Fruit fly (Drosophila melanogaster) whole organism, embryonic: ENCODE data around the gene deltaCOP.
A peak's percentile ranks its signal among the peaks of the same experiment; 100 is the strongest.

Experiments
- BEAF-32 ChIP-seq: fragments of 200-800 bp; sonication (Bioruptor generic); optimal IDR thresholded peaks from 3 replicates; lab custom pipeline; 2017; ENCODE audit warnings: missing biosample characterization, missing genetic modification characterization, mild to moderate bottlenecking, moderate library complexity, missing genetic modification reagents
- CG10366 ChIP-seq: fragments of 200-800 bp; sonication (Bioruptor generic); IDR thresholded peaks from 2 replicates; pipeline ENCODE4 v1.3.6; 2022; ENCODE audit warnings: missing biosample characterization, missing genetic modification characterization
- CG11247 ChIP-seq: fragments of 200-800 bp; sonication (Bioruptor generic); IDR thresholded peaks from 2 replicates; pipeline ENCODE4 v1.3.6; 2022; ENCODE audit warnings: missing biosample characterization, missing genetic modification characterization
- CG12942 ChIP-seq: fragments of 200-800 bp; sonication (Bioruptor generic); optimal IDR thresholded peaks from 3 replicates; lab custom pipeline; 2016; ENCODE audit warnings: missing biosample characterization, missing genetic modification characterization
- CG14860 ChIP-seq: fragments of 200-800 bp; sonication (Bioruptor generic); IDR thresholded peaks from 3 replicates; pipeline ENCODE4 v1.3.6; 2022; ENCODE audit warnings: missing biosample characterization, missing genetic modification characterization; ENCODE audit not compliant: partially characterized antibody
- CG17385 ChIP-seq: fragments of 200-800 bp; sonication (Bioruptor generic); optimal IDR thresholded peaks from 3 replicates; lab custom pipeline; 2018; ENCODE audit warnings: missing biosample characterization, mild to moderate bottlenecking, missing genetic modification characterization
- CG2199 ChIP-seq: fragments of 200-800 bp; sonication (Bioruptor generic); IDR thresholded peaks from 3 replicates; pipeline ENCODE4 v1.3.6; 2022; ENCODE audit warnings: missing biosample characterization, missing genetic modification characterization
- CG2712 ChIP-seq: fragments of 200-800 bp; optimal IDR thresholded peaks from 3 replicates; lab custom pipeline; 2019; ENCODE audit warnings: missing biosample characterization, mild to moderate bottlenecking, missing genetic modification characterization, moderate library complexity
- CG4328 ChIP-seq: fragments of 200-800 bp; sonication (Bioruptor generic); optimal IDR thresholded peaks from 3 replicates; lab custom pipeline; 2017; ENCODE audit warnings: missing biosample characterization, missing genetic modification reagents, missing genetic modification characterization
- CG5180 ChIP-seq: fragments of 200-800 bp; sonication (Bioruptor generic); optimal IDR thresholded peaks from 3 replicates; lab custom pipeline; 2017; ENCODE audit warnings: missing biosample characterization, missing genetic modification characterization, mild to moderate bottlenecking, moderate library complexity, missing genetic modification reagents
- CG6254 ChIP-seq: fragments of 200-800 bp; sonication (Bioruptor generic); optimal IDR thresholded peaks from 3 replicates; lab custom pipeline; 2017; ENCODE audit warnings: mild to moderate bottlenecking, missing biosample characterization, missing genetic modification reagents, missing genetic modification characterization
- CG6272 ChIP-seq: fragments of 200-800 bp; sonication (Bioruptor generic); IDR thresholded peaks from 2 replicates; pipeline ENCODE4 v1.3.6; 2022; ENCODE audit warnings: missing biosample characterization, missing genetic modification characterization
- CG6654 ChIP-seq: fragments of 200-800 bp; sonication (Bioruptor generic); optimal IDR thresholded peaks from 2 replicates; lab custom pipeline; 2017; ENCODE audit warnings: missing biosample characterization, mild to moderate bottlenecking, missing genetic modification characterization
- CG6689 ChIP-seq: fragments of 200-800 bp; sonication (Bioruptor generic); IDR thresholded peaks from 2 replicates; pipeline ENCODE4 v1.3.6; 2022; ENCODE audit warnings: missing biosample characterization, missing genetic modification characterization
- CG6791 ChIP-seq: fragments of 200-800 bp; sonication (Bioruptor generic); IDR thresholded peaks from 3 replicates; pipeline ENCODE4 v1.3.6; 2022; ENCODE audit warnings: missing biosample characterization, missing genetic modification characterization; ENCODE audit not compliant: partially characterized antibody
- CG6854 ChIP-seq: fragments of 200-800 bp; sonication (Bioruptor generic); optimal IDR thresholded peaks from 3 replicates; lab custom pipeline; 2017; ENCODE audit warnings: missing biosample characterization, mild to moderate bottlenecking, missing genetic modification characterization
- CG7556 ChIP-seq: fragments of 200-800 bp; sonication (Bioruptor generic); optimal IDR thresholded peaks from 2 replicates; lab custom pipeline; 2017; ENCODE audit warnings: missing biosample characterization, mild to moderate bottlenecking, missing genetic modification characterization
- CG7786 ChIP-seq: fragments of 200-800 bp; sonication (Bioruptor generic); optimal IDR thresholded peaks from 2 replicates; lab custom pipeline; 2016; ENCODE audit warnings: missing biosample characterization, missing genetic modification characterization
- CG7987 ChIP-seq: fragments of 200-800 bp; sonication (Bioruptor generic); optimal IDR thresholded peaks from 2 replicates; lab custom pipeline; 2018; ENCODE audit warnings: missing biosample characterization, mild to moderate bottlenecking, missing genetic modification characterization, moderate library complexity
- CG8290 ChIP-seq, 3 experiments: fragments of 200-800 bp; sonication (Bioruptor generic); optimal IDR thresholded peaks; 2 replicates each; lab custom pipeline; 2016 to 2019; ENCODE audit warnings: missing biosample characterization in 3 of 3, missing genetic modification characterization in 3 of 3, mild to moderate bottlenecking in 2 of 3, moderate library complexity in 1 of 3
- CkIIα-i1 ChIP-seq: fragments of 200-800 bp; sonication (Bioruptor generic); IDR thresholded peaks from 2 replicates; pipeline ENCODE4 v1.3.6; 2022; ENCODE audit warnings: missing biosample characterization, missing genetic modification characterization
- Dad ChIP-seq: fragments of 200-800 bp; sonication (Bioruptor generic); optimal IDR thresholded peaks from 3 replicates; lab custom pipeline; 2016; ENCODE audit warnings: missing biosample characterization, missing genetic modification characterization
- Dip3 ChIP-seq: fragments of 200-800 bp; sonication (Bioruptor generic); optimal IDR thresholded peaks from 3 replicates; lab custom pipeline; 2016; ENCODE audit warnings: missing biosample characterization, missing genetic modification characterization
- Eip74EF ChIP-seq, 2 experiments: fragments of 200-800 bp in 1 of 2; fragments of >200 bp in 1 of 2; sonication (Bioruptor generic) in 1 of 2; optimal IDR thresholded peaks; 2 replicates each; lab custom pipeline; 2017 to 2019; ENCODE audit warnings: missing biosample characterization in 2 of 2, missing genetic modification characterization in 2 of 2, mild to moderate bottlenecking in 1 of 2, moderate library complexity in 1 of 2
- H2.0 ChIP-seq: fragments of 200-800 bp; sonication (Bioruptor generic); IDR thresholded peaks from 2 replicates; pipeline ENCODE4 v1.3.6; 2022; ENCODE audit warnings: missing biosample characterization, missing genetic modification characterization
- HmgZ ChIP-seq: fragments of 200-800 bp; sonication (Bioruptor generic); optimal IDR thresholded peaks from 2 replicates; lab custom pipeline; 2018; ENCODE audit warnings: missing biosample characterization, mild to moderate bottlenecking, missing genetic modification characterization
- Nf-YA ChIP-seq: fragments of 200-800 bp; sonication (Bioruptor generic); IDR thresholded peaks from 2 replicates; pipeline ENCODE4 v1.3.6; 2022; ENCODE audit warnings: missing biosample characterization, missing genetic modification characterization
- Side ChIP-seq: fragments of 200-800 bp; sonication (Bioruptor generic); optimal IDR thresholded peaks from 2 replicates; lab custom pipeline; 2016; ENCODE audit warnings: missing biosample characterization, missing genetic modification characterization
- Trl ChIP-seq, 3 experiments: fragments of >200 bp in 2 of 3; fragments of 200-800 bp in 1 of 3; sonication (Bioruptor generic) in 1 of 3; optimal IDR thresholded peaks; 2 replicates in 1 of 3; 3 replicates in 2 of 3; lab custom pipeline; 2016 to 2017; ENCODE audit warnings: missing biosample characterization in 1 of 3, missing genetic modification characterization in 1 of 3
- ara ChIP-seq: fragments of 200-800 bp; sonication (Bioruptor generic); IDR thresholded peaks from 2 replicates; pipeline ENCODE4 v1.3.6; 2022; ENCODE audit warnings: missing biosample characterization, missing genetic modification characterization
- ash1 ChIP-seq: fragments of 200-800 bp; sonication (Bioruptor generic); optimal IDR thresholded peaks from 2 replicates; lab custom pipeline; 2018; ENCODE audit warnings: missing biosample characterization, mild to moderate bottlenecking, missing genetic modification characterization
- az2 ChIP-seq: fragments of 200-800 bp; sonication (Bioruptor generic); optimal IDR thresholded peaks from 3 replicates; lab custom pipeline; 2016; ENCODE audit warnings: missing biosample characterization, missing genetic modification characterization
- chif ChIP-seq, 2 experiments: fragments of 200-800 bp; sonication (Bioruptor generic); optimal IDR thresholded peaks; 3 replicates each; lab custom pipeline; 2016; ENCODE audit warnings: missing biosample characterization in 2 of 2, missing genetic modification characterization in 2 of 2
- chinmo ChIP-seq: fragments of 200-800 bp; sonication (Bioruptor generic); IDR thresholded peaks from 4 replicates; pipeline ENCODE4 v1.3.6; 2022; ENCODE audit warnings: missing biosample characterization, missing genetic modification characterization; ENCODE audit not compliant: partially characterized antibody
- chn ChIP-seq: fragments of 200-800 bp; sonication (Bioruptor generic); optimal IDR thresholded peaks from 2 replicates; lab custom pipeline; 2016; ENCODE audit warnings: missing biosample characterization, missing genetic modification characterization
- ci ChIP-seq: fragments of 200-800 bp; sonication (Bioruptor generic); IDR thresholded peaks from 3 replicates; pipeline ENCODE4 v1.3.6; 2022; ENCODE audit warnings: missing biosample characterization, missing genetic modification characterization
- crp ChIP-seq, 2 experiments: fragments of 200-800 bp; sonication (Bioruptor generic); optimal IDR thresholded peaks; 2 replicates in 1 of 2; 3 replicates in 1 of 2; lab custom pipeline; 2017; ENCODE audit warnings: missing biosample characterization in 2 of 2, missing genetic modification characterization in 2 of 2, mild to moderate bottlenecking in 1 of 2, moderate library complexity in 1 of 2
- dm ChIP-seq: fragments of 200-800 bp; sonication (Bioruptor generic); optimal IDR thresholded peaks from 3 replicates; lab custom pipeline; 2016; ENCODE audit warnings: missing biosample characterization, missing genetic modification characterization
- dmrt11E ChIP-seq: fragments of 200-800 bp; sonication (Bioruptor generic); optimal IDR thresholded peaks from 3 replicates; lab custom pipeline; 2018; ENCODE audit warnings: missing biosample characterization, mild to moderate bottlenecking, missing genetic modification characterization, moderate library complexity
- esg ChIP-seq: fragments of 200-800 bp; sonication (Bioruptor generic); conservative IDR thresholded peaks from 2 replicates; pipeline ENCODE4 v1.3.6; 2022; ENCODE audit warnings: missing biosample characterization, missing genetic modification characterization
- ftz-f1 ChIP-seq: fragments of 200-800 bp; sonication (Bioruptor generic); optimal IDR thresholded peaks from 2 replicates; lab custom pipeline; 2016; ENCODE audit warnings: missing biosample characterization, missing genetic modification characterization
- ind ChIP-seq: fragments of 200-800 bp; sonication (Bioruptor generic); optimal IDR thresholded peaks from 3 replicates; lab custom pipeline; 2016; ENCODE audit warnings: missing biosample characterization, missing genetic modification characterization
- kay ChIP-seq: fragments of 200-800 bp; sonication (Bioruptor generic); optimal IDR thresholded peaks from 2 replicates; lab custom pipeline; 2016; ENCODE audit warnings: missing biosample characterization, missing genetic modification characterization
- pzg ChIP-seq: fragments of 200-800 bp; sonication (Bioruptor generic); optimal IDR thresholded peaks from 3 replicates; lab custom pipeline; 2018; ENCODE audit warnings: missing biosample characterization, mild to moderate bottlenecking, missing genetic modification characterization, moderate library complexity
- tin ChIP-seq: fragments of 200-800 bp; sonication (Bioruptor generic); optimal IDR thresholded peaks from 3 replicates; lab custom pipeline; 2016; ENCODE audit warnings: missing biosample characterization, missing genetic modification characterization
- tll ChIP-seq, 2 experiments: fragments of 200-800 bp in 1 of 2; fragments of >200 bp in 1 of 2; sonication (Bioruptor generic) in 1 of 2; optimal IDR thresholded peaks; 2 replicates each; lab custom pipeline; 2017 to 2019; ENCODE audit warnings: missing biosample characterization in 2 of 2, missing genetic modification characterization in 2 of 2, mild to moderate bottlenecking in 1 of 2, moderate library complexity in 1 of 2
- toy ChIP-seq: fragments of 200-800 bp; sonication (Bioruptor generic); IDR thresholded peaks from 2 replicates; pipeline ENCODE4 v1.3.6; 2022; ENCODE audit warnings: missing biosample characterization, missing genetic modification characterization
- vvl ChIP-seq: fragments of 200-800 bp; sonication (Bioruptor generic); IDR thresholded peaks from 2 replicates; pipeline ENCODE4 v1.3.6; 2022; ENCODE audit warnings: missing biosample characterization, missing genetic modification characterization

Gene deltaCOP

DNA sequence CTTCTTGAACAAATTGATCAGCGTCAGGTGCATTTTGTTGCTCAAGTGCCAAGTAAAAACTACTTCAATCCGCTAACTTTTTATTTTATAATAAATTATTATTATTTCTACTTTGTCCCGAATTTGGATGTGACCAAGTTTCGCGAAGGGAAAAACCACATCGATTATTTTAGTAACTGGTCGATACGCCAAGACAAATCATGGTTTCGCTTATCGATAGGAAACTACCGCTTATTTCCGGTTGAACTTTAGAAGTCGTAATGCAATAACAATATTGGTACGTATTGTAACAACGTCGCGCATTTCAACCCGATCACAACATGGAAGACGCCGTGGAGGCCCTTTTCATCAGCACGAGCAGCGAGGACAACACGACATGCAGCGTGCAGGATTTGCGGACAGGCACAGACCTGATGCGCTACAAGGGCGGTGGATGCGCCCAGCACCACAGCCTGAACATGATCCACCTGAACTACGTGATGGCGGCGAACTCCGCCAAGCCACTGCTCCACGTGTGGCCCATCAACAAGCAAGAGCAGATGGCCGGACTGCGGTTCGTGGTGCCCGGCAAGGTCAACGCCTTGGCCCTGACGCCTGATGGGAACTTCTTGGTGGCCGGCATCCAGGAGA lies 15.6 kb upstream of the deltaCOP start, which contains the start of the genes CG14817 and CG14805 (continued):
- TF ChIP-seq ci (GFP tag; lab: Robert Waterston, UW) (peak; percentile 91), chinmo (no peak), chn (GFP tag; lab: Kevin White, UChicago) (no peak), CG6854 (GFP tag; lab: Kevin White, UChicago) (peak; percentile 83), vvl (GFP tag; lab: Robert Waterston, UW) (peak; percentile 67), CkIIα-i1 (GFP tag; lab: Robert Waterston, UW) (0 out of 2 replicates have a peak, but pooled peaks have one; percentile 2), CG2712 (tag; lab: Kevin White, UChicago) (peak; percentile 64), HmgZ (peak; percentile 76), CG6689 (0 out of 2 replicates have a peak, but pooled peaks have one; percentile 19), CG6791 (GFP tag; lab: Robert Waterston, UW) (peak; percentile 62), CG17385 (GFP tag; lab: Kevin White, UChicago) (peak; percentile 76), Dad (GFP tag; lab: Kevin White, UChicago) (peak; percentile 7), CG6272 (GFP tag; lab: Robert Waterston, UW) (no peak), ind (GFP tag; lab: Kevin White, UChicago) (no peak), CG7987 (peak; percentile 93), toy (GFP tag; lab: Robert Waterston, UW) (no peak), CG6254 (GFP tag; lab: Kevin White, UChicago) (no peak), ara (GFP tag; lab: Robert Waterston, UW) (0 out of 2 replicates have a peak, but pooled peaks have one; percentile 11), chif (GFP tag; optimal IDR thresholded peaks at IDR 0.05; lab: Kevin White, UChicago) (peak in 1 of 2 experiments; percentile 5), Eip74EF (GFP tag; optimal IDR thresholded peaks at IDR 0.05; lab: Kevin White, UChicago) (peak in 1 of 2 experiments; percentile 55), CG8290 (GFP tag; optimal IDR thresholded peaks at IDR 0.05; lab: Kevin White, UChicago) (peak; percentile 27), CG8290 (tag; optimal IDR thresholded peaks at IDR 0.05; lab: Kevin White, UChicago) (peak in 1 of 2 experiments; percentile 59), CG5180 (GFP tag; lab: Kevin White, UChicago) (no peak), Dip3 (GFP tag; lab: Kevin White, UChicago) (no peak), tll (GFP tag; optimal IDR thresholded peaks at IDR 0.05; lab: Kevin White, UChicago) (no peak), Side (GFP tag; lab: Kevin White, UChicago) (peak; percentile 58), BEAF-32 (GFP tag; lab: Kevin White, UChicago) (peak; percentile 70), CG11247 (GFP tag; lab: Robert Waterston, UW) (no peak), pzg (peak; percentile 65), CG10366 (GFP tag; lab: Robert Waterston, UW) (peak; percentile 21; the same call in 1 of the 2 replicates), ftz-f1 (GFP tag; lab: Kevin White, UChicago) (peak; percentile 31), CG7786 (GFP tag; lab: Kevin White, UChicago) (no peak), crp (GFP tag; optimal IDR thresholded peaks at IDR 0.05; lab: Kevin White, UChicago) (peak in 1 of 2 experiments; percentile 22), dmrt11E (tag; lab: Kevin White, UChicago) (peak; percentile 59), CG6654 (GFP tag; lab: Kevin White, UChicago) (peak; percentile 33), tin (GFP tag; lab: Kevin White, UChicago) (peak; percentile 24), CG2199 (GFP tag; lab: Robert Waterston, UW) (no peak), CG12942 (GFP tag; lab: Kevin White, UChicago) (no peak), CG4328 (GFP tag; lab: Kevin White, UChicago) (peak; percentile 88), az2 (peak; percentile 29), Nf-YA (GFP tag; lab: Robert Waterston, UW) (no peak), esg (GFP tag; lab: Robert Waterston, UW) (no peak), CG14860 (no peak), Trl (optimal IDR thresholded peaks at IDR 0.05; lab: Kevin White, UChicago) (no peak), Trl (GFP tag; optimal IDR thresholded peaks at IDR 0.05; lab: Kevin White, UChicago) (peak; percentile 40), ash1 (GFP tag; lab: Kevin White, UChicago) (peak; percentile 85), H2.0 (GFP tag; lab: Robert Waterston, UW) (peak; percentile 27; the same call in 1 of the 2 replicates), dm (peak; percentile 38), kay (GFP tag; lab: Kevin White, UChicago) (no peak), CG7556 (GFP tag; lab: Kevin White, UChicago) (peak; percentile 45)
